Fruit fly (Drosophila melanogaster): Measurements from ENCODE around the gene Gr28b.

Gene Gr28b

DNA sequence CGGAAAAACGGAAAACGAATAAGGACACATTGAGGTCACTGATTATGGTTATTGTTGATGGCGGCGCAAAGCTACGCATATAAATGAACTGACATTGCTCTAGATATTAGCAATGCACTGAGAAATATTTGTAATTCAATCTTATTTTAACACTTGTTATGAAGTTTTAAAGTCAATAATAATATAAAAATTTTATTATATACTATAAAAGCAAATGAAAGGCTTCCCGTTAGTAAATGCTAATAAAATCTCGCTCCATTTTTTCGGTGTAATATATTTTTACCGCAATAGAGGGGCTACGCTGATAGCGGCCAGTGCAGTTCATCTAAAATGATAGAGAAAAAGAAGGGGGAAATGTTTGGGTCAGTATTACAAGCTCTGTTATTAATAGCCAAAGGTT lies 29.9 kb upstream of the Gr28b start:
- TF ChIP-seq rgr (GFP tag; optimal IDR thresholded peaks at IDR 0.05), result no peak
- TF ChIP-seq pan (optimal IDR thresholded peaks at IDR 0.05), result no peak

- TF ChIP-seq foxo (GFP tag; optimal IDR thresholded peaks at IDR 0.05) (no peak), Hnf4 (GFP tag; optimal IDR thresholded peaks at IDR 0.05) (no peak), brk (GFP tag; optimal IDR thresholded peaks at IDR 0.05) (no peak), Jra (GFP tag; optimal IDR thresholded peaks at IDR 0.05) (no peak)
Observed at dm6 chr2L:7486222-7486621, 24.2 kb upstream of the Gr28b start.

DNA sequence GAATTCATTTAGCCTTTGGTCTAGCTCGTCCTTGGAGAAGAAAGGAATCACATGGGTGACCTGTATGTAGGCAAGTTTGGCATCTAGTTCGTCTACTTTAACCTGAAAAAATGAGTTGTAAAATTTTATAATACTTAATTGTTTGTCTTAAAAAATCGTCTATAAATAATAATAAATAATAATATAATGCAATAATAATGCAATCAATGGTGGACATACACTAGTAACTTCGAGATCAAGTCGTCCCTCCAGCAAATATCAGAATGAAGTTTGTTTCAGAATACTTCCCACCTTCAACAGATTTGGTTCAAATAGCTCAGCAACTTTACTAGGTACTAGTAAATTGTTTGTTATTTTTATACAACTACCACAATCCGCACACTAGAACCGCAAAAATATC lies 12.4 kb upstream of the Gr28b start, which contains the start of gene CG6441:
Gene CG6441 (plus strand): TSS at position 301 of the 400 bp plus-strand sequence.
- TF ChIP-seq CrebA (GFP tag; optimal IDR thresholded peaks at IDR 0.05; ENCODE audit: borderline replicate concordance) (no peak), brk (GFP tag; optimal IDR thresholded peaks at IDR 0.05) (no peak), Dfd (GFP tag; optimal IDR thresholded peaks at IDR 0.05) (no peak), br (GFP tag; optimal IDR thresholded peaks at IDR 0.05) (no peak), pan (optimal IDR thresholded peaks at IDR 0.05) (no peak), OdsH (GFP tag; optimal IDR thresholded peaks at IDR 0.05) (no peak), N (GFP tag; optimal IDR thresholded peaks at IDR 0.05) (no peak), psq (GFP tag; optimal IDR thresholded peaks at IDR 0.05) (no peak), fru (GFP tag; optimal IDR thresholded peaks at IDR 0.05) (no peak), Hr78 (GFP tag; optimal IDR thresholded peaks at IDR 0.05) (no peak), jim (GFP tag; optimal IDR thresholded peaks at IDR 0.05) (no peak), rgr (GFP tag; optimal IDR thresholded peaks at IDR 0.05) (no peak)

DNA sequence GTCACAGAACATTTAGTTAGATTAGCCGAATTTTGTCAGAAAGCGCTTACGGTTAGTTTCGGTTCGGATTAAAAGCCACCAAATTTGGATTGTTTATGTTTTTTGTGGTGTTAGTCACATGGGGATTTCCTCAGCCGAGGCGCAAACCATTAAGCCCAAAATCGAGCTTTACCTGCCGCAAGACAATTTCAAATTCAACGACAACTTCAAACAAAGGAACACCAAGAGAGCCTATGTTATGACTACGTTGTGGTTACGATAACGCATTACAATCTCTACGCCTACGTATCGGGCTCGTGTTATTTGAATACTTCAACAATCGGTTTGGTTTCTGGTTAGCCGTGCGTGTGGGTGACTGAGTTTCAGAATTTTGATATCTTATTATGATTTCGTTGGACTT lies 11.2 kb upstream of the Gr28b start:
- TF ChIP-seq Myc (optimal IDR thresholded peaks at IDR 0.05) (no peak), Hnf4 (GFP tag; optimal IDR thresholded peaks at IDR 0.05) (no peak), GATAd (GFP tag; optimal IDR thresholded peaks at IDR 0.05) (no peak), Hr83 (GFP tag; optimal IDR thresholded peaks at IDR 0.05; ENCODE audit: poor library complexity, severe bottlenecking) (no peak)

DNA sequence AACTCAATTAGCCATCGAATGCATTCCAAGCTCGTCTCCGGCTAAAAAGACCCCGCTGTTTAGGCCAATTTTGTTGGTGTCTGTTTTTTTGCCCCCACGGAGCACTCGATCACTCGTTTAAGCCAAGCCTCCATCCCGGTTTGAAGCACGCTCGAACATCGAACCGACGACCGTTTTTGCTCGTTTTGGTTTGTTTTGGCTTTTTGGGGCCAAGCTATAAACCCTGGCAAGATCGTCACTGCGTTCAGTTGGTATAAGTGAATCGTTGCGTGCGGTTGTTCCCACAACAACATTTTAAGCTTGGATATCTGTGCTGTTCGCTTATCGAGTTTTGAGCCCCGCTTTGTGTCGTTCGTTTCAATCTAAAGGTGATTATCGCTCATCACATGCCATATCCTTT lies 4.3 kb upstream of the Gr28b start, which contains the start of gene CG6055:
Gene CG6055 (plus strand): TSS at position 240 of the 400 bp plus-strand sequence.
- no peak for TF ChIP-seq pan (optimal IDR thresholded peaks at IDR 0.05)
- no peak for TF ChIP-seq dsf (GFP tag; optimal IDR thresholded peaks at IDR 0.05; ENCODE audit: borderline replicate concordance)
- no peak for TF ChIP-seq usp (GFP tag; optimal IDR thresholded peaks at IDR 0.05)
- TF ChIP-seq brk (GFP tag; optimal IDR thresholded peaks at IDR 0.05), result no peak
- no peak for TF ChIP-seq tai (GFP tag; optimal IDR thresholded peaks at IDR 0.05)
- TF ChIP-seq jim (GFP tag; optimal IDR thresholded peaks at IDR 0.05), result peak; percentile 66
- no peak for TF ChIP-seq dl (GFP tag; optimal IDR thresholded peaks at IDR 0.05; ENCODE audit: insufficient read depth in 1 of 2, partially characterized antibody in 2 of 2)
- peak; percentile 82 for TF ChIP-seq Vsx2 (GFP tag; optimal IDR thresholded peaks at IDR 0.05; ENCODE audit: partially characterized antibody)
- TF ChIP-seq sage (GFP tag; optimal IDR thresholded peaks at IDR 0.05), result no peak
- TF ChIP-seq Hnf4 (GFP tag; optimal IDR thresholded peaks at IDR 0.05), result no peak
- TF ChIP-seq N (GFP tag; optimal IDR thresholded peaks at IDR 0.05), result no peak
- TF ChIP-seq Dif (GFP tag; optimal IDR thresholded peaks at IDR 0.05; ENCODE audit: partially characterized antibody), result peak; percentile 15
- no peak for TF ChIP-seq Hr78 (GFP tag; optimal IDR thresholded peaks at IDR 0.05)

dm6 chr2L:7454112-7454511 lies 7.9 kb downstream of the Gr28b start, which contains the start of gene Gr28a:
Gr28a (minus strand) TSS chr2L:7454212.
- TF ChIP-seq sage (GFP tag; optimal IDR thresholded peaks at IDR 0.05) (no peak), Dif (GFP tag; optimal IDR thresholded peaks at IDR 0.05; ENCODE audit: partially characterized antibody) (no peak), Dfd (GFP tag; optimal IDR thresholded peaks at IDR 0.05) (no peak), rgr (GFP tag; optimal IDR thresholded peaks at IDR 0.05) (no peak), ey (GFP tag; optimal IDR thresholded peaks at IDR 0.05) (no peak), dsf (GFP tag; optimal IDR thresholded peaks at IDR 0.05; ENCODE audit: borderline replicate concordance) (no peak), CrebA (GFP tag; optimal IDR thresholded peaks at IDR 0.05; ENCODE audit: borderline replicate concordance) (no peak), foxo (GFP tag; optimal IDR thresholded peaks at IDR 0.05) (no peak), Hr78 (GFP tag; optimal IDR thresholded peaks at IDR 0.05) (no peak), pan (optimal IDR thresholded peaks at IDR 0.05) (no peak), Hnf4 (GFP tag; optimal IDR thresholded peaks at IDR 0.05) (no peak)

DNA sequence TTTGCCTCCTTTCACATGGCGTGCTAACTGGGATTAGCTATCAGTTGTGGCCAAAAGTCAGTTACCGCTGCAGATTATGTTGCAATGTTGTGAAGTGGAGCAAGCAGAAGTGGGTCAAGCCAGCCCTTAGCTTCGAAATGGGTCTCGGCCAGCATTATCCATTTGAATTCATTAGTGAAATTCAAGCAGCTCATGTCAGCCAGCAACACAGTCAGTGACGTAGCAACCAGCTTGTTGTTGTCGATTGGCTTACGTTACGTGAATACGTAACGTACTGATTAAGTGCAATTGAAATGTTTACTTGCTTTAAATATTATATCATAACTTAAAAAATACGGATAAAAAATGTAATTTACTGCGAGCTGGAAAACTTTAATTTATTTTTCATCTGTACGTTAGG lies 10.0 kb downstream of the Gr28b start:
- TF ChIP-seq Hnf4 (GFP tag; optimal IDR thresholded peaks at IDR 0.05) (no peak), Dif (GFP tag; optimal IDR thresholded peaks at IDR 0.05; ENCODE audit: partially characterized antibody) (peak; percentile 77), dl (GFP tag; optimal IDR thresholded peaks at IDR 0.05; ENCODE audit: insufficient read depth in 1 of 2, partially characterized antibody in 2 of 2) (peak; percentile 56 to 69), Vsx2 (GFP tag; optimal IDR thresholded peaks at IDR 0.05; ENCODE audit: partially characterized antibody) (peak; percentile 65)

Measured in whole organism, wandering third instar larva.